Worm (Caenorhabditis elegans): ENCODE measurements around the gene ugt-58.

DNA sequence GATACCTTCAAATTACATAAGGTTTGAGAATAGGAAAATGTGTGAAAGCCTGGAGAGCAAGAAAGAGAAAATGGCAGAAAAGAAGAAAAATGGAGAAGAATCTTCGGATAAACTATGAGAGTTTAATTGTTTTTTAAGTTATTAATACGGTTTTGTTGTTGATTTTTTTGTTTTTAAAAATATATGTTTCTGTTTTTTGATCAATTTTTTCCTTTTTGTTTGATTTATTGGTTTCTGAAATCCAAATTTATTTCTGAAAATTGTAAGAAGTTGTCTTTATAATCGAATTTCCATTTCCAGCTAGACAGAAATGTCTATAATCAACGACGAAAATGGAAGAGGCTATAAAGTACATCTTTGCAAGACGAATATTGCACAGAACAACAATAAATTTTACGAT, 6.2 kb upstream of the ugt-58 start, which contains the start of gene parp-2:
- TF ChIP-seq lin-13 (GFP tag; optimal IDR thresholded peaks at IDR 0.05) (no peak), pha-4 (GFP tag; IDR thresholded peaks at IDR 0.05) (no peak), pha-4 (tag; optimal IDR thresholded peaks at IDR 0.05) (no peak), pqm-1 (tag; optimal IDR thresholded peaks at IDR 0.05) (no peak), ceh-82 (tag; optimal IDR thresholded peaks at IDR 0.05) (no peak), zip-2 (tag; optimal IDR thresholded peaks at IDR 0.05) (no peak), T26A8.4 (GFP tag; IDR thresholded peaks at IDR 0.05) (no peak), skn-1 (tag; optimal IDR thresholded peaks at IDR 0.05) (no peak), zag-1 (tag; optimal IDR thresholded peaks at IDR 0.05) (no peak), ceh-28 (tag; optimal IDR thresholded peaks at IDR 0.05) (no peak), lsy-2 (tag; optimal IDR thresholded peaks at IDR 0.05) (no peak), nhr-48 (tag; optimal IDR thresholded peaks at IDR 0.05) (no peak), zfp-3 (GFP tag; conservative IDR thresholded peaks at IDR 0.05) (no peak), nhr-76 (tag; optimal IDR thresholded peaks at IDR 0.05) (no peak), ama-1 (optimal IDR thresholded peaks at IDR 0.05) (no peak)

All from whole organism, L4 larva.